Fruit fly (Drosophila melanogaster): ENCODE data around the gene rtet.

rtet gene

DNA sequence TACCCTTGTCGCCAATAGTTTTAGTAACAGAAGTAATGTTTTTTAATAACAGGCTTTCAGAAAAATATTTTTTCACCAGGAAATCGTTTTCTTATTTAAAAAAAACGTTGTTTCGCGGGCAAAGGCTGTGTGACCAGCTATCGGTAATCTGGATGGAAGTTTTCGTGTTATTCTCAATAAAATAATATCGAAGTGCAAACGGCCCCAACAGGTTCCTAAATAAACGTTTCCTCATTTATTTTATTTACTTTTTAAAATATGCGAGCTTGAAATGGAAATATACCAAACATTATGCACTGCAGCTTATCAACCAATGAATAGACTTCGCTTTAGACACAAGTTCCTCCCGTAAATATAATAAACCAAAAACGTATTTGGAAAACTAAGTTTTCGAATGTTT lies 21.8 kb downstream of the rtet start, which contains the start of gene Ice2 (continued):
- TF ChIP-seq jigr1 (GFP tag; IDR thresholded peaks at IDR 0.05): no peak
- TF ChIP-seq hkb (optimal IDR thresholded peaks at IDR 0.05): no peak
- 0 out of 2 replicates have a peak, but pooled peaks have one; percentile 21 for TF ChIP-seq hkb (GFP tag; IDR thresholded peaks at IDR 0.05)
- TF ChIP-seq Ada2b (GFP tag; IDR thresholded peaks at IDR 0.05): no peak
- no peak for TF ChIP-seq CG9932 (GFP tag; IDR thresholded peaks at IDR 0.05)
- TF ChIP-seq Dp (GFP tag; optimal IDR thresholded peaks at IDR 0.05): peak; percentile 94
- no peak for TF ChIP-seq dati (GFP tag; IDR thresholded peaks at IDR 0.05)
- no peak for TF ChIP-seq dysf (GFP tag; IDR thresholded peaks at IDR 0.05)
- no peak for TF ChIP-seq CG4360 (GFP tag; IDR thresholded peaks at IDR 0.05)
- no peak for TF ChIP-seq fd3F (GFP tag; optimal IDR thresholded peaks at IDR 0.05)
- TF ChIP-seq Ssrp (tag; optimal IDR thresholded peaks at IDR 0.05): no peak
- TF ChIP-seq vvl (GFP tag; IDR thresholded peaks at IDR 0.05): no peak
- TF ChIP-seq nom (GFP tag; optimal IDR thresholded peaks at IDR 0.05): no peak
- no peak for TF ChIP-seq Antp (GFP tag; optimal IDR thresholded peaks at IDR 0.05)
- no peak for TF ChIP-seq Eip74EF (GFP tag; optimal IDR thresholded peaks at IDR 0.05)
- peak; percentile 61 for TF ChIP-seq pzg (GFP tag; optimal IDR thresholded peaks at IDR 0.05)
- TF ChIP-seq CG10366 (GFP tag; IDR thresholded peaks at IDR 0.05): no peak
- no peak for TF ChIP-seq mirr (GFP tag; optimal IDR thresholded peaks at IDR 0.05)
- TF ChIP-seq ERR (GFP tag; optimal IDR thresholded peaks at IDR 0.05): no peak
- peak; percentile 23 for TF ChIP-seq MESR4 (GFP tag; optimal IDR thresholded peaks at IDR 0.05)
- no peak for TF ChIP-seq sqz (GFP tag; optimal IDR thresholded peaks at IDR 0.05)
- no peak for TF ChIP-seq D19B (GFP tag; optimal IDR thresholded peaks at IDR 0.05)
- no peak for TF ChIP-seq so (GFP tag; IDR thresholded peaks at IDR 0.05)
- TF ChIP-seq CG14441 (GFP tag; IDR thresholded peaks at IDR 0.05): no peak
- TF ChIP-seq CG2199 (GFP tag; IDR thresholded peaks at IDR 0.05): no peak
- TF ChIP-seq Myb (GFP tag; optimal IDR thresholded peaks at IDR 0.05): peak; percentile 96
- TF ChIP-seq knrl (GFP tag; IDR thresholded peaks at IDR 0.05; ENCODE audit: partially characterized antibody): peak; percentile 52; the same call in 2 of the 3 replicates
- no peak for TF ChIP-seq CG7987 (GFP tag; optimal IDR thresholded peaks at IDR 0.05)
- no peak for TF ChIP-seq Stat92E (GFP tag; optimal IDR thresholded peaks at IDR 0.05)
- TF ChIP-seq Dad (GFP tag; optimal IDR thresholded peaks at IDR 0.05): no peak
- TF ChIP-seq Spps (tag; optimal IDR thresholded peaks at IDR 0.05): no peak
- TF ChIP-seq Jarid2 (GFP tag; optimal IDR thresholded peaks at IDR 0.05): no peak
- TF ChIP-seq danr (GFP tag; IDR thresholded peaks at IDR 0.05): no peak
- no peak for TF ChIP-seq CG30403 (GFP tag; optimal IDR thresholded peaks at IDR 0.05)
- TF ChIP-seq CG12391 (tag; optimal IDR thresholded peaks at IDR 0.05): peak; percentile 9
- no peak for TF ChIP-seq Side (GFP tag; optimal IDR thresholded peaks at IDR 0.05)
- TF ChIP-seq zen2 (GFP tag; IDR thresholded peaks at IDR 0.05; ENCODE audit: partially characterized antibody): no peak
- TF ChIP-seq Hr3 (GFP tag; optimal IDR thresholded peaks at IDR 0.05): no peak
- no peak for TF ChIP-seq z (GFP tag; IDR thresholded peaks at IDR 0.05)
- no peak for TF ChIP-seq CG10147 (GFP tag; optimal IDR thresholded peaks at IDR 0.05)
- TF ChIP-seq CG43689 (GFP tag; IDR thresholded peaks at IDR 0.05): no peak
- peak; percentile 47; the same call in 1 of the 2 replicates for TF ChIP-seq Bgb (GFP tag; IDR thresholded peaks at IDR 0.05; ENCODE audit: partially characterized antibody)
- TF ChIP-seq CG18262 (tag; optimal IDR thresholded peaks at IDR 0.05): no peak
- TF ChIP-seq HmgZ (tag; optimal IDR thresholded peaks at IDR 0.05): no peak
- no peak for TF ChIP-seq prd (optimal IDR thresholded peaks at IDR 0.05)
- TF ChIP-seq prd (GFP tag; IDR thresholded peaks at IDR 0.05): no peak
- no peak for TF ChIP-seq odd (GFP tag; optimal IDR thresholded peaks at IDR 0.05)
- no peak for TF ChIP-seq CG30431 (GFP tag; optimal IDR thresholded peaks at IDR 0.05)
- peak; percentile 53 for TF ChIP-seq BEAF-32 (GFP tag; optimal IDR thresholded peaks at IDR 0.05)
- no peak for TF ChIP-seq CG6765 (GFP tag; optimal IDR thresholded peaks at IDR 0.05)
- no peak for TF ChIP-seq CG17186 (GFP tag; optimal IDR thresholded peaks at IDR 0.05)
- TF ChIP-seq Gsc (GFP tag; IDR thresholded peaks at IDR 0.05): no peak
